Fruit fly (Drosophila melanogaster): ENCODE measurements around the gene CG7910.

The CG7910 gene

dm6 chr3R:8122198-8122970, 35.3 kb downstream of the CG7910 start, which contains the start of gene CG7878 (continued):
- TF ChIP-seq CG7987 (GFP tag; optimal IDR thresholded peaks at IDR 0.05) = peak; percentile 3
- no peak for TF ChIP-seq gce (GFP tag; IDR thresholded peaks at IDR 0.05)
- TF ChIP-seq zen2 (GFP tag; IDR thresholded peaks at IDR 0.05; ENCODE audit: partially characterized antibody) = peak; percentile 67; the same call in 2 of the 3 replicates
- TF ChIP-seq phol (tag; optimal IDR thresholded peaks at IDR 0.05) = peak; percentile 63
- peak; percentile 39; the same call in 1 of the 2 replicates for TF ChIP-seq CG14441 (GFP tag; IDR thresholded peaks at IDR 0.05)
- no peak for TF ChIP-seq so (GFP tag; IDR thresholded peaks at IDR 0.05)
- no peak for TF ChIP-seq Kr (GFP tag; optimal IDR thresholded peaks at IDR 0.05)
- peak; percentile 53 for TF ChIP-seq CG9727 (GFP tag; optimal IDR thresholded peaks at IDR 0.05)
- peak; percentile 86 for TF ChIP-seq CG6791 (GFP tag; IDR thresholded peaks at IDR 0.05; ENCODE audit: partially characterized antibody)
- TF ChIP-seq tio (GFP tag; optimal IDR thresholded peaks at IDR 0.05) = peak; percentile 20
- TF ChIP-seq CG4707 (GFP tag; optimal IDR thresholded peaks at IDR 0.05) = no peak
- TF ChIP-seq ind (GFP tag; optimal IDR thresholded peaks at IDR 0.05) = peak; percentile 67
- TF ChIP-seq CG15073 (GFP tag; optimal IDR thresholded peaks at IDR 0.05) = no peak
- TF ChIP-seq NC2β (GFP tag; optimal IDR thresholded peaks at IDR 0.05) = peak; percentile 5
- TF ChIP-seq CG8944 (GFP tag; optimal IDR thresholded peaks at IDR 0.05) = peak; percentile 51
- no peak for TF ChIP-seq CG8281 (tag; optimal IDR thresholded peaks at IDR 0.05)
- TF ChIP-seq CG34224 (GFP tag; IDR thresholded peaks at IDR 0.05; ENCODE audit: partially characterized antibody) = peak; percentile 79; the same call in 2 of the 3 replicates
- 0 out of 2 replicates have a peak, but pooled peaks have one; percentile 6 for TF ChIP-seq cas (GFP tag; IDR thresholded peaks at IDR 0.05)
- peak; percentile 96 for TF ChIP-seq stwl (tag; optimal IDR thresholded peaks at IDR 0.05)
- TF ChIP-seq CG34422 (GFP tag; IDR thresholded peaks at IDR 0.05) = peak; percentile 58; the same call in 1 of the 3 replicates
- peak; percentile 68; the same call in 1 of the 4 replicates for TF ChIP-seq chinmo (GFP tag; IDR thresholded peaks at IDR 0.05; ENCODE audit: partially characterized antibody)
- no peak for TF ChIP-seq jigr1 (GFP tag; IDR thresholded peaks at IDR 0.05)
- TF ChIP-seq insv (GFP tag; optimal IDR thresholded peaks at IDR 0.05) = peak in 1 of 2 experiments; percentile 20
- peak; percentile 64; the same call in 1 of the 2 replicates for TF ChIP-seq inv (GFP tag; IDR thresholded peaks at IDR 0.05; ENCODE audit: partially characterized antibody)
- peak; percentile 51 for TF ChIP-seq HLH3B (GFP tag; IDR thresholded peaks at IDR 0.05)
- peak; percentile 84 for TF ChIP-seq BEAF-32 (GFP tag; optimal IDR thresholded peaks at IDR 0.05)
- no peak for TF ChIP-seq abd-A (tag; optimal IDR thresholded peaks at IDR 0.05)
- 0 out of 3 replicates have a peak, but pooled peaks have one; percentile 20 for TF ChIP-seq CG11695 (GFP tag; IDR thresholded peaks at IDR 0.05)
- peak; percentile 55 for TF ChIP-seq CG2712 (tag; optimal IDR thresholded peaks at IDR 0.05)
- no peak for TF ChIP-seq sc (optimal IDR thresholded peaks at IDR 0.05)
- TF ChIP-seq sc (GFP tag; optimal IDR thresholded peaks at IDR 0.05) = no peak
- TF ChIP-seq crol (GFP tag; IDR thresholded peaks at IDR 0.05) = no peak
- peak; percentile 28 for TF ChIP-seq CG1792 (GFP tag; optimal IDR thresholded peaks at IDR 0.05)
- TF ChIP-seq Ptx1 (GFP tag; IDR thresholded peaks at IDR 0.05) = peak; percentile 61
- peak; percentile 86 for TF ChIP-seq CG13287 (GFP tag; IDR thresholded peaks at IDR 0.05; ENCODE audit: partially characterized antibody)
- TF ChIP-seq CG12299 (tag; optimal IDR thresholded peaks at IDR 0.05) = no peak
- TF ChIP-seq CoRest (tag; optimal IDR thresholded peaks at IDR 0.05) = peak; percentile 73
- TF ChIP-seq nerfin-2 (GFP tag; IDR thresholded peaks at IDR 0.05; ENCODE audit: partially characterized antibody) = peak; percentile 83
- no peak for TF ChIP-seq tup (GFP tag; optimal IDR thresholded peaks at IDR 0.05)
- peak; percentile 17 for TF ChIP-seq unpg (GFP tag; optimal IDR thresholded peaks at IDR 0.05)
- no peak for TF ChIP-seq fru (optimal IDR thresholded peaks at IDR 0.05)
- peak; percentile 88 for TF ChIP-seq Bgb (GFP tag; IDR thresholded peaks at IDR 0.05; ENCODE audit: partially characterized antibody)
- TF ChIP-seq CG6813 (GFP tag; optimal IDR thresholded peaks at IDR 0.05) = no peak
- TF ChIP-seq CG18011 (GFP tag; optimal IDR thresholded peaks at IDR 0.05) = no peak
- peak; percentile 65 for TF ChIP-seq CG11504 (tag; optimal IDR thresholded peaks at IDR 0.05)
- TF ChIP-seq CG18476 (GFP tag; optimal IDR thresholded peaks at IDR 0.05) = peak; percentile 54
- peak; percentile 84 for TF ChIP-seq Dll (GFP tag; IDR thresholded peaks at IDR 0.05; ENCODE audit: partially characterized antibody)
- TF ChIP-seq CG3995 (GFP tag; optimal IDR thresholded peaks at IDR 0.05) = peak; percentile 96
